Worm (Caenorhabditis elegans): Measurements from ENCODE around the gene mrp-3.

DNA sequence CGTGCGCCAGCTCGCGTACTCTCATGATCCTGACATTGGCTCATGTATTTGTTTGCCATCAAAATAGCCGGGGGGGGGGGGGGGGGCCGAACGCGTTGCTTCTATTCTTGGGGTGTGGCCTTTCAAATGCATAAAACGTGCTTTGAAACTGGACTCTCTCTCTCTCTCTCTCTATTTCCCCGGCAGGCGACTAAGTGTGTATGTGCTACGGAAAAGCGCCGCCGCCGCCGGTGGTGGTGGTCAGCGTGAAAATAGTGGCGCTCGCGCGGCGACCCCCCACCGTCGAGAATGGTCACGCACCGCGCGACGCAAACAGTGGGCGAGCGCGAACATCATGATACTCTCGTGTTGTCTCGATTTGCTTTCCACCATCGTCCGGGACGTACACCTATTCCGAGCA lies 58.1 kb downstream of the mrp-3 start:
- no peak for TF ChIP-seq ceh-13 (GFP tag; optimal IDR thresholded peaks at IDR 0.05)
- TF ChIP-seq flt-1 (GFP tag; IDR thresholded peaks at IDR 0.05) = no peak
